Worm (Caenorhabditis elegans) whole organism, L1 larva: ENCODE measurements around the gene nspc-7.
"Not testable (repeated sequence)": the region's sequence is repeated elsewhere in the genome, so short reads cannot be mapped to it uniquely, and the experiment has no call there.

Experiments
- C34B4.2 ChIP-seq: sonication (generic microtip); optimal IDR thresholded peaks from 2 replicates; lab custom pipeline; 2017; ENCODE audit warnings: mild to moderate bottlenecking, missing genetic modification characterization, missing compliant biosample characterization
- ama-1 ChIP-seq: fragments of 150-350 bp; optimal IDR thresholded peaks from 2 replicates; lab custom pipeline; 2014
- blmp-1 ChIP-seq: fragments of 150-350 bp; optimal IDR thresholded peaks from 2 replicates; lab custom pipeline; 2014; ENCODE audit warnings: missing biosample characterization, missing genetic modification characterization
- ceh-8 ChIP-seq: fragments of 200-800 bp; sonication (Bioruptor generic); optimal IDR thresholded peaks from 2 replicates; lab custom pipeline; 2018; ENCODE audit warnings: mild to moderate bottlenecking, missing genetic modification characterization, moderate library complexity, missing compliant biosample characterization
- ceh-88 ChIP-seq: fragments of 200-800 bp; sonication (Bioruptor generic); IDR thresholded peaks from 2 replicates; pipeline ENCODE4 v1.3.6; 2022; ENCODE audit warnings: missing genetic modification characterization, missing compliant biosample characterization
- ces-1 ChIP-seq: fragments of 150-350 bp; optimal IDR thresholded peaks from 2 replicates; lab custom pipeline; 2014; ENCODE audit warnings: missing biosample characterization, missing genetic modification reagents, missing genetic modification characterization
- dsc-1 ChIP-seq: sonication (generic microtip); optimal IDR thresholded peaks from 2 replicates; lab custom pipeline; 2016; ENCODE audit warnings: mild to moderate bottlenecking, missing genetic modification characterization, missing compliant biosample characterization
- efl-1 ChIP-seq, 4 experiments: fragments of 150-350 bp; optimal IDR thresholded peaks in 3 of 4; peaks in 1 of 4; 1 replicate in 1 of 4; 2 replicates in 3 of 4; lab custom pipeline; 2014; ENCODE audit warnings: missing biosample characterization in 2 of 4, missing genetic modification characterization in 2 of 4, missing genetic modification reagents in 2 of 4
- elt-2 ChIP-seq: sonication (generic microtip); optimal IDR thresholded peaks from 2 replicates; lab custom pipeline; 2016; ENCODE audit warnings: missing genetic modification characterization, mild to moderate bottlenecking, inconsistent platforms, missing compliant biosample characterization, missing genetic modification reagents
- ets-5 ChIP-seq: fragments of 200-800 bp; sonication (Bioruptor generic); IDR thresholded peaks from 2 replicates; pipeline ENCODE4 v1.3.6; 2022; ENCODE audit warnings: missing genetic modification characterization, missing compliant biosample characterization
- fkh-8 ChIP-seq: sonication (generic microtip); optimal IDR thresholded peaks from 2 replicates; lab custom pipeline; 2016; ENCODE audit warnings: mild to moderate bottlenecking, missing genetic modification characterization, missing compliant biosample characterization
- hlh-4 ChIP-seq: sonication (generic microtip); optimal IDR thresholded peaks from 2 replicates; lab custom pipeline; 2016; ENCODE audit warnings: mild to moderate bottlenecking, missing genetic modification characterization, missing compliant biosample characterization
- irx-1 ChIP-seq: sonication (generic microtip); optimal IDR thresholded peaks from 2 replicates; lab custom pipeline; 2016; ENCODE audit warnings: missing genetic modification characterization, missing compliant biosample characterization
- lin-14 ChIP-seq: fragments of 200-800 bp; sonication (Bioruptor generic); optimal IDR thresholded peaks from 2 replicates; lab custom pipeline; 2018; ENCODE audit warnings: mild to moderate bottlenecking, missing genetic modification characterization, moderate library complexity, missing compliant biosample characterization
- lin-15B ChIP-seq: fragments of 150-350 bp; sonication (generic microtip); optimal IDR thresholded peaks from 3 replicates; lab custom pipeline; 2014; ENCODE audit warnings: missing biosample characterization, missing genetic modification characterization
- nhr-19 ChIP-seq: fragments of 200-800 bp; sonication (Bioruptor generic); conservative IDR thresholded peaks from 2 replicates; pipeline ENCODE4 v1.3.6; 2022; ENCODE audit warnings: missing genetic modification characterization, missing compliant biosample characterization
- nhr-237 ChIP-seq: fragments of 150-350 bp; optimal IDR thresholded peaks from 2 replicates; lab custom pipeline; 2014; ENCODE audit warnings: missing biosample characterization, missing genetic modification characterization
- nhr-71 ChIP-seq: sonication (generic microtip); optimal IDR thresholded peaks from 2 replicates; lab custom pipeline; 2016; ENCODE audit warnings: mild to moderate bottlenecking, missing genetic modification characterization, moderate library complexity, missing compliant biosample characterization
- nhr-84 ChIP-seq: sonication (generic microtip); optimal IDR thresholded peaks from 2 replicates; lab custom pipeline; 2017; ENCODE audit warnings: missing biosample characterization, missing genetic modification characterization
- pax-3 ChIP-seq: fragments of 200-800 bp; sonication (Bioruptor generic); optimal IDR thresholded peaks from 2 replicates; lab custom pipeline; 2018; ENCODE audit warnings: mild to moderate bottlenecking, missing genetic modification characterization, moderate library complexity, missing compliant biosample characterization
- pqm-1 ChIP-seq: sonication (generic microtip); optimal IDR thresholded peaks from 3 replicates; lab custom pipeline; 2017; ENCODE audit warnings: missing biosample characterization, missing genetic modification characterization
- snu-23 ChIP-seq: sonication (generic microtip); optimal IDR thresholded peaks from 2 replicates; lab custom pipeline; 2016; ENCODE audit warnings: missing genetic modification characterization, missing compliant biosample characterization
- sox-4 ChIP-seq: sonication (generic microtip); optimal IDR thresholded peaks from 2 replicates; lab custom pipeline; 2016; ENCODE audit warnings: missing genetic modification characterization, missing compliant biosample characterization
- sptf-1 ChIP-seq: fragments of 150-350 bp; optimal IDR thresholded peaks from 2 replicates; lab custom pipeline; 2014; ENCODE audit warnings: missing biosample characterization, missing genetic modification characterization
- swsn-7 ChIP-seq: sonication (generic microtip); optimal IDR thresholded peaks from 2 replicates; lab custom pipeline; 2016; ENCODE audit warnings: missing genetic modification characterization, missing compliant biosample characterization
- unc-130 ChIP-seq: fragments of 150-350 bp; optimal IDR thresholded peaks from 2 replicates; lab custom pipeline; 2017; ENCODE audit warnings: missing biosample characterization, missing genetic modification characterization, inconsistent platforms
- zag-1 ChIP-seq: fragments of 150-350 bp; optimal IDR thresholded peaks from 2 replicates; lab custom pipeline; 2014; ENCODE audit warnings: missing biosample characterization, missing genetic modification characterization
- zip-4 ChIP-seq: fragments of 200-800 bp; sonication (Bioruptor generic); optimal IDR thresholded peaks from 2 replicates; lab custom pipeline; 2018; ENCODE audit warnings: mild to moderate bottlenecking, missing genetic modification characterization, moderate library complexity, missing compliant biosample characterization

nspc-7 gene

DNA sequence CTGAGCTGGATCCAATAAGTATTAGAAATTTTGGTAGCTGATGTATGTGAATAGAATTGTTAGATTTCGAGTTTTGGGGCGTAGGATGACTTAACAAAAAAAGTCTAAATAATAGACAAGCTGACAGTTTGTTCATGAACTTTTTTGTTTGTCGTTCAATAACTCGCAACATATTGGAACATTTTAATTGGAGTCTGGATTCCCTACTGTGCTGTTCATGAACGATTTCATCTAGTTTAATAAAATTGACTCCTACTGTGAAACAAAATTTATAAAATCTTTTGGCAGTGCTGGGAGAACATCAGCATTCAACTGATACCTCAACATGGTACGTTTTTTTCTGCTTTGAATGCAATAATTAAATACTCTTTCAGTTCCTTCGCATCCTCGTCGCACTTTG is at the start of gene nspc-7:
Gene nspc-7 (plus strand): TSS at position 301 of the 400 bp plus-strand sequence.
- TF ChIP-seq sox-4 (tag; lab: Kevin White, UChicago); zag-1 (tag; lab: Kevin White, UChicago); ceh-88 (GFP tag; lab: Robert Waterston, UW): not testable (repeated sequence)

DNA sequence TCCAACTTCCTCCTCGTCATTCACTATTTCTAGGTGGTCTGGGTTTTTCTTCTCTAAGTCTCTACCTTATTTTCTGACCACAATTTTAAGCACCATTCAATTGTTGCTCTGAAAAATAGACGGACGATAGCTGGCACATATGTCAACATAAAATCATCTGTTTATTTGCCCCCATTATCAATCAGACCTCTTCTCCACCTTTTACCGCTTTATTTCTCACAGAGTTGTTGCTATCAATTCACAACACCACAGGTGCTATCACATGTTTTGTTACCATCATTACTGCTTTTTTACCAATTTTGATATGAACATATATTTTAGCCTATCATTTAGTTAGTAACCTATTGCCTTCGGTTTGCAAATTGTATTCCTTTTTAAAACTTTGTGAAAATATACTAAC is 48.9 kb upstream of the nspc-7 start:
- no peak for TF ChIP-seq ceh-88 (GFP tag; lab: Robert Waterston, UW)
- no peak for TF ChIP-seq lin-15B (tag; lab: Kevin White, UChicago)
- no peak for TF ChIP-seq ceh-8
- TF ChIP-seq swsn-7 = no peak
- peak; percentile 5 for TF ChIP-seq pqm-1 (tag; lab: Kevin White, UChicago)
- TF ChIP-seq elt-2 (tag; lab: Kevin White, UChicago) = peak; percentile 82
- TF ChIP-seq efl-1 (optimal IDR thresholded peaks at IDR 0.05; lab: Kevin White, UChicago) = no peak
- TF ChIP-seq efl-1 (GFP tag; optimal IDR thresholded peaks at IDR 0.05 in 1 of 2; lab: Kevin White, UChicago) = no peak
- TF ChIP-seq blmp-1 (tag; lab: Kevin White, UChicago) = no peak
- TF ChIP-seq zip-4 (GFP tag; lab: Kevin White, UChicago) = no peak
- TF ChIP-seq nhr-71 (tag; lab: Kevin White, UChicago) = peak; percentile 6
- TF ChIP-seq irx-1 (tag; lab: Kevin White, UChicago) = no peak

ce11 chrX:8495005-8495404 is 46.7 kb upstream of the nspc-7 start, which contains the start of gene T01B10.5:
Gene T01B10.5 (plus strand): TSS chrX:8495305.
- TF ChIP-seq fkh-8 (tag; lab: Kevin White, UChicago) = no peak
- TF ChIP-seq lin-14 (GFP tag; lab: Kevin White, UChicago) = no peak
- TF ChIP-seq sptf-1 (tag; lab: Kevin White, UChicago) = no peak
- TF ChIP-seq nhr-84 (tag; lab: Kevin White, UChicago) = no peak
- no peak for TF ChIP-seq nhr-19 (GFP tag; lab: Robert Waterston, UW)
- no peak for TF ChIP-seq unc-130
- no peak for TF ChIP-seq ets-5 (GFP tag; lab: Robert Waterston, UW)
- TF ChIP-seq dsc-1 (tag; lab: Kevin White, UChicago) = no peak
- no peak for TF ChIP-seq hlh-4 (tag; lab: Kevin White, UChicago)
- no peak for TF ChIP-seq ama-1 (lab: Kevin White, UChicago)
- TF ChIP-seq ceh-88 (GFP tag; lab: Robert Waterston, UW) = no peak
- TF ChIP-seq pax-3 (tag; lab: Kevin White, UChicago) = no peak
- no peak for TF ChIP-seq ces-1

- TF ChIP-seq nhr-237 (no peak), efl-1 (optimal IDR thresholded peaks at IDR 0.05; lab: Kevin White, UChicago) (no peak), efl-1 (GFP tag; optimal IDR thresholded peaks at IDR 0.05 in 1 of 2; lab: Kevin White, UChicago) (peak in 1 of 2 experiments; percentile 46)
Observed at ce11 chrX:8499721-8500120, 41.9 kb upstream of the nspc-7 start, which contains the start of gene grd-14. Gene grd-14 (plus strand): TSS chrX:8500021.

ce11 chrX:8500922-8501321 is 40.7 kb upstream of the nspc-7 start, which contains the start of gene grd-4:
Gene grd-4 (plus strand): TSS chrX:8501222.
- no peak for TF ChIP-seq fkh-8 (tag; lab: Kevin White, UChicago)
- TF ChIP-seq efl-1 (optimal IDR thresholded peaks at IDR 0.05; lab: Kevin White, UChicago) = no peak
- TF ChIP-seq efl-1 (GFP tag; optimal IDR thresholded peaks at IDR 0.05 in 1 of 2; lab: Kevin White, UChicago) = no peak

- TF ChIP-seq snu-23 (no peak), elt-2 (tag; lab: Kevin White, UChicago) (no peak), sptf-1 (tag; lab: Kevin White, UChicago) (no peak), blmp-1 (tag; lab: Kevin White, UChicago) (peak; percentile 89)
Observed at ce11 chrX:8504207-8504606, 37.5 kb upstream of the nspc-7 start.

- TF ChIP-seq swsn-7 = no peak
- TF ChIP-seq blmp-1 (tag; lab: Kevin White, UChicago) = peak; percentile 74
- no peak for TF ChIP-seq C34B4.2 (tag; lab: Kevin White, UChicago)
Observed at ce11 chrX:8507053-8507452, 34.6 kb upstream of the nspc-7 start.
